Fruit fly (Drosophila melanogaster): ENCODE results near the gene CG9259.

DNA sequence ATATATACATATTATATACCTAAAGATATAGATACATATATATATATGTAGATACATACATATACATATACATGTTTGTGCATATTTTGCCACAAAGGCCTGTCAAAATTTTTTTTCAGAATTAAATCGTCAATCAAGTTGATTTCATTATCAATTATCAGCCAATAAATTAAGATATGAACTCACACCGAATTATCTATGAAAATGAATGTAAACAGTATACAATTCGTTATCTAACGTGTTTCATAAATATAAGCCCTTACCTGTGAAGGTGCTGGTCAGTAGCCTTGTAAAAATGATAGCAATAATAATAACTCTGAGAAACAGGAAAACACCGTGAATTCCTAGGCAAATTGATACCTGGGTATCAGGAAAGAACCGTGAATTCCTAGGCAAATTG, 20.5 kb downstream of the CG9259 start:
- TF ChIP-seq CG14711 (tag; optimal IDR thresholded peaks at IDR 0.05) (no peak), cnc (optimal IDR thresholded peaks at IDR 0.05) (no peak), tj (GFP tag; optimal IDR thresholded peaks at IDR 0.05) (no peak), ovo (GFP tag; optimal IDR thresholded peaks at IDR 0.05) (no peak), CG7101 (tag; optimal IDR thresholded peaks at IDR 0.05) (no peak), CG1620 (GFP tag; optimal IDR thresholded peaks at IDR 0.05) (no peak), Clk (GFP tag; optimal IDR thresholded peaks at IDR 0.05) (no peak), CG7045 (GFP tag; optimal IDR thresholded peaks at IDR 0.05) (no peak), cic (GFP tag; optimal IDR thresholded peaks at IDR 0.05) (no peak), CG12768 (GFP tag; optimal IDR thresholded peaks at IDR 0.05) (no peak), CG11617 (GFP tag; optimal IDR thresholded peaks at IDR 0.05) (no peak), CG33017 (tag; optimal IDR thresholded peaks at IDR 0.05) (no peak)

All from whole organism, adult.